Worm (Caenorhabditis elegans) whole organism, L4/young adult: ENCODE results near the gene sri-29.
A peak's percentile ranks its signal among the peaks of the same experiment; 100 is the strongest.

Source experiments
- W03F9.2 ChIP-seq: fragments of 150-350 bp; optimal IDR thresholded peaks from 2 replicates; lab custom pipeline; 2014; ENCODE audit warnings: missing biosample characterization, missing genetic modification characterization
- dao-5 ChIP-seq: sonication (generic microtip); optimal IDR thresholded peaks from 2 replicates; lab custom pipeline; 2016; ENCODE audit warnings: missing genotype, missing genetic modification characterization, moderate library complexity, missing compliant biosample characterization
- him-1 ChIP-seq: sonication (generic microtip); optimal IDR thresholded peaks from 2 replicates; lab custom pipeline; 2016; ENCODE audit warnings: missing genotype, missing genetic modification reagents, missing genetic modification characterization, missing compliant biosample characterization

Gene sri-29

ce11 chrII:3051332-3051731 is 7.2 kb downstream of the sri-29 start:
- no peak for TF ChIP-seq dao-5 (tag; lab: Kevin White, UChicago)
- TF ChIP-seq him-1: no peak
- TF ChIP-seq W03F9.2: no peak

ce11 chrII:3052843-3053242 is 8.7 kb downstream of the sri-29 start:
- TF ChIP-seq him-1 (no peak), dao-5 (tag; lab: Kevin White, UChicago) (no peak), W03F9.2 (no peak)

DNA sequence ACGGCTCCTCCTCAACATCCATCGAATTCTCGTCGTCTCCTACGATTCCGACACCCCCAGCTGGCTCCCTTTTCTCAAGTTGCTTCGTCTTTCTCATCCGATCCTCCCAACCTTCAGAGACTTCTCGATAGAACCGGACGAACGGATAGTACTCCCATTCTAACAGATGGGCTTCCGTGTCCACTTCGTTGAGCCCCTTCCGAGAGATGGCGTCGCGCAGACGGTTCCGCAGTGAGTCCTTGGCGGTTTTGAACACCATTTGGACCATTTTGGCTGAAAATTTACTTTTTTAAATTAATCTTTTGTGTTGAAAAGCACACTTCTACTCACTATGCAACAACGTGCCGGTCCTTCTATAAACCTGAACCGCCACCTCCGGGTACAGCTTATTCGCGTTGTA is 9.6 kb downstream of the sri-29 start:
- TF ChIP-seq him-1 (no peak), W03F9.2 (no peak), dao-5 (tag; lab: Kevin White, UChicago) (no peak)

ce11 chrII:3054221-3054620 is 10.1 kb downstream of the sri-29 start, which contains the start of gene lido-13:
lido-13 (minus strand) TSS chrII:3054321.
- no peak for TF ChIP-seq him-1
- no peak for TF ChIP-seq dao-5 (tag; lab: Kevin White, UChicago)
- TF ChIP-seq W03F9.2: no peak

DNA sequence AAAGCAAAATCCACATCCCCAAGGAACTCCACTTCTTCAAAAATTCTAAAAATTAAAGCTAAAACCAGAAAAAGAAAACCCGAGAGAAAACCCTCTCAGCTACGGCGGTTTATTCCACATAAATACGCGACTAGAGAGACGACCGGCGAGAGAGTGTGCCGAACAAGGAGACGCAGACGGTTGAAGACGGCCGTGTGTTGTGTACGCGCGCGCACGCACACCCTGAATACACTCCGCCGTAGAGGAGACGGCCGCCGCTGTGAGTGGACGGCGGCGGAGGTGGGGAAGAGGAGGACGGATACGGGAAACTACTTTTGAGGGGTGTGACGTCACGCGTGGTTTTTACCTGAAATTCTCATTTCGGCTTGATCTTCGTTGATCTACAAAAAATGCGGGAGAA is 10.5 kb downstream of the sri-29 start:
- no peak for TF ChIP-seq dao-5 (tag; lab: Kevin White, UChicago)
- TF ChIP-seq W03F9.2: no peak
- no peak for TF ChIP-seq him-1

DNA sequence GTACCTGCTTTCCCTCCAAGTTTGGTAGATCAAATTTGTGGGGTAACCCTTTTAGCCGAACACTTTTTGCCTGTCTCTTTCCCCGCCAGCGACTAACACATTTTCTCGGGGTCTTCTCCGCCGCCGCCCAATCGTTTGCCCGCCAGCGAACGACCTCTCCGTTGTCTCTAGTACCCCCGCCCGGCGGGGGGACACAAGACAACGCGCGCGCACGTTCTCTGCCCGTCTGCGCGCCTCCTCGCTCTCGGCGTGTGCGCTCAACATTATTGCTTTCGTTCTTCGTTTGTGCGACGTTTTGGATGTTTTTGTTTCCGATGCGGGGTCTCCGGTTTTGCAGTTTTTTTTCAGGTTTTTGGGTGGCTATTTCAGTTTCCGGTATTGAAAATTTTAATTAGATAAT is 11.4 kb downstream of the sri-29 start:
- no peak for TF ChIP-seq him-1
- no peak for TF ChIP-seq W03F9.2
- no peak for TF ChIP-seq dao-5 (tag; lab: Kevin White, UChicago)

DNA sequence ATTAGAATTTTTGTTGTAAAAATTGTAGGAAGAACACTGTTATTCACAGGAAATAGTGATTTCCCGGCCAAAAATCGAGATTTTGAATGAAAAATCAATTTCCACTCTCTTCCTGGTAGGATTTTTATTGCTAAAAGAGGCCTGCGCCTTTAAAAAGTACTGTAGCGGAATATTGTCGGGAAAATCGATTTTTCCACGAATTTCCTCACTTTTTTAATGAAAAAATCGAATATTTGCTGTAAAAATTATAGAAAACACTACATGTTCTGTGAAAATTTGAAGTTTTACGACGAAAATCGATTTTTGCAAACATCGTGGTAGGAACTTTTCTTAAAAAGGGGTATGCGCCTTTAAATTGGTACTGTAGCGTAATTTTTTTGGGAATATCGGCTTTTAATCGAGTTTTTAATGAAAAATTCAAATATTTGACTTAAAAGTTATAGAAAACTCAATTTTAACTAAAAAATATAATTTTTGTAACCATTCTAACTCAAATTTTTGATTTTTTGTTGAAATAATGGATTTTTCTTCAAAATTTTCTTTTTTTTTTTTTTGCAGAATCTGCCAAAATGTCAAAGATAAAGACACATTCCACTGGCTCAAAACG is 12.2 kb downstream of the sri-29 start, which contains the start of gene lin-8:
TSS of gene lin-8 (plus strand) at position 557 of the 607 bp plus-strand sequence.
- no peak for TF ChIP-seq W03F9.2
- TF ChIP-seq dao-5 (tag; lab: Kevin White, UChicago): no peak
- no peak for TF ChIP-seq him-1

DNA sequence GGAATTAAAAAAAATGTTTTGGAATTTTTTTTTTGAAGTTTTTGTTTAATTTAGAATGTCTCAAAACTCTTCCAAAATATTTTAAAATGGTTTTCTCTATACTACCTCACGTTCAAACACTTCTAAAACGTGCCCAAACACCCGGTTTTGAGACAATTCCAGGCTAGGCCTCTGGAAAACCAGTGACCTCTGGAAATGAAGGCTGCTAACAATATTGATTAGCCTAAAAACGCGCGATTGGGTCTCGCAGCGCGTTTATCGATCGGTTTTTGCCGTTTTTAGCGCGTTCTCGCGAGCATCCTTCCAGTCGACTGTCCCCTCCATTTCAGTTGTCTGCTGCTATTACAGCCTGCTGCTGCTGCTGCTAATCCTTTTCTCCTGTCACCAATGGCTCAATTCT is 16.7 kb downstream of the sri-29 start, which contains the start of gene Y25C1A.6:
TSS of gene Y25C1A.6 (plus strand) at position 301 of the 400 bp plus-strand sequence.
- TF ChIP-seq W03F9.2 (no peak), him-1 (no peak), dao-5 (tag; lab: Kevin White, UChicago) (no peak)

DNA sequence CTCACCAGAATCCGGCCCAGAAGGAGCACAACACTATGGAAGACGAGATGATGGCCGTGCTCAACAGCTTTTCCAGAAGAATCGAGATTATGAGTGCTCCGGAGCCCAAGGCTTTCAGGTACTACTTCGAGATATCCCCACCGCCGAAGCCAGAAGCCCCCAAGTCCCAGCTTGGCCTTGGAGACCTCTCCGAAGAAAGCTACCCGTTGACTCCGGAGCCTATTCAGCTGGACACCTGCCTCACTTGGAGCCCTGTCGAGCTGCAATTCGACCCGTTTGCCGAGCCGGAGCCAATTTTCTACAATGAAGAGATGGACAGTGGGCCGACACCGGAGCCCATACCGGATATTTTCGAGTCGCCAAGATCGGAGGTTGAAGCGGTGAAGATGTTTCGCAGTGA is 17.5 kb downstream of the sri-29 start:
- TF ChIP-seq dao-5 (tag; lab: Kevin White, UChicago) (no peak), him-1 (no peak), W03F9.2 (no peak)

DNA sequence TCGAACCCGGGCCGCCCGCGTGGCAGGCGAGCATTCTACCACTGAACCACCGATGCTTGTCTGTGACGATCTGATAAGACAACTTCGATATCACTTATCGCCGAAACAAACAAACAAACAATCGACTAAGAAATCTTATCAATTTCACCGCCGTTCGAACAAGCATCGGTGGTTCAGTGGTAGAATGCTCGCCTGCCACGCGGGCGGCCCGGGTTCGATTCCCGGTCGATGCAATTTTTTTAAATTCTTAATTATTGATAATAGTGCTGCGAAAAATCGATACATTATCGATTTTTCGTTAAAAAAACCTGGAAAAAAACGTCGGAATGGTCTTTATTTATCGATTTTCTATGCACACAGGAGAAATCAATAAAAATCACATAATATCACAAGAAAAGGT is 18.1 kb downstream of the sri-29 start:
- TF ChIP-seq W03F9.2 (no peak), dao-5 (tag; lab: Kevin White, UChicago) (peak; percentile 28)

DNA sequence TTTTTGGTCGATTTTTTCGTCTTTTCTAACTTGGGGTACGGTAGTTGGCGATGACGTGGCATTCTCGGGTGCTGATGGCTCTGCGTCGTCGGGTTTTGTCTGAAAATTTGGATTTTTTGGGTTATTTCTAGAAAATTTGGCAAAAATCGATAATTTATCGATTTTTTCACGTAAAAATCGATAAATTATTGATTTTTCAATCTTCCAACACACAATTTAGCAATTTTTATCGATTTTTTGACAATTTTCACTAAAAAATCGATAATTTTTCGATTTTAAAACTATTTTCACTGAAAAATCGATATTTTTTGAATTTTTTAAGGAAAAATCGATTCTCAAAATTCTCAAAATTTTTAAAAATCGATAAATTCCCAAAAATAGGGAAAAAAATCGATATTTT is 18.8 kb downstream of the sri-29 start:
- TF ChIP-seq dao-5 (tag; lab: Kevin White, UChicago) (no peak), W03F9.2 (no peak), him-1 (no peak)

DNA sequence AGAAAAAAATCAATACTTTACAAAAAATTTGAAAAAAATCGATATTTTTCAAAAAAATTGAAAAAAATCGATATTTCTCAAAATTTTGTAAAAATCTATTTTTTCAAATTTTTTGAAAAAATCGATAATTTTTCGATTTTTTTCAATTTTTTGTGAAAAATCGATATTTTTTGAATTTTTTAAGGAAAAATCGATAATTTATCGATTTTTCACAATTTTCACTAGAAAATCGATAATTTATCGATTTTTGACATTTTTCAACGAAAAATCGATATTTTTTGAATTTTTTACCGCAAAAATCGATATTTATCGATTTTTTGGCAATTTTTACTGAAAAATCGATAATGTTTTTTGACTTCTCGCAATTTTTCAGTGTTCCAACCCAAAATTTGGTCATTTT is 19.2 kb downstream of the sri-29 start:
- TF ChIP-seq him-1 (no peak), dao-5 (tag; lab: Kevin White, UChicago) (no peak), W03F9.2 (no peak)

DNA sequence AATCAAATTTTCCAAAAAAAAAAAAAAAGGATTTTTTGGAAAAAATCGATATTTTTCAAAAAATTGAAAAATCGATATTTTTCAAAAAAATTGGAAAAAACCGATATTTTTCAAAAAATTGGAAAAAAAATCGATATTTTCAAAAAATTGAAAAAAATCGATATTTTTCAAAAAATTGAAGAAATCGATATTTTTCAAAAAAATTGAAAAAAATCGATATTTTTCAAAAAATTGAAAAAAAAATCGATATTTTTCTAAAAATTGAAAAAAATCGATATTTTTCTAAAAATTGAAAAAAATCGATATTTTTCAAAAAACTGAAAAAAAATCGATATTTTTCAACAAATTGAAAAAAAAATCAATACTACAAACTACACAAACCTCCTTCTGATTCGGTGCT is 19.9 kb downstream of the sri-29 start:
- TF ChIP-seq him-1 (no peak), W03F9.2 (no peak), dao-5 (tag; lab: Kevin White, UChicago) (no peak)

- TF ChIP-seq W03F9.2 (no peak), him-1 (no peak), dao-5 (tag; lab: Kevin White, UChicago) (no peak)
Measured at ce11 chrII:3064631-3065030, 20.5 kb downstream of the sri-29 start.

- TF ChIP-seq W03F9.2 (no peak), him-1 (no peak), dao-5 (tag; lab: Kevin White, UChicago) (no peak)
Measured at ce11 chrII:3065086-3065485, 21.0 kb downstream of the sri-29 start.

DNA sequence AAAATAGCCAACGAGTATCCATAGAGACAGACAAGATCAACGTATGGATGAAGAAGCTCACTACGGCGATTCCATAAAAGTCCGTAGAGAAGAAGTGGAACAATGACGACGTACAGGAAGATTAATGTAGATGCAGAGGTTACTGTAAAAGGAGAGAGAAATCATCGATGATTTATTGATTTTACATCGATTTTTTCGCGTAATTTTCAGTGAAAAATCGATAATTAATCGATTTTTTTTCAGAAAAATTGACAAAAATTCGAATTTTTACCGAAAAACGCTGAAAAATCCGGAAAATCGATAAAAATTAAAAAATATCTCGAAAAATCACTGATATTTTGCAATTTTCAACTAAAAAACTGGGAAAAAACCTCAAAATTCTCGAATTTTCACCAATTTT is 22.3 kb downstream of the sri-29 start:
- no peak for TF ChIP-seq W03F9.2
- TF ChIP-seq him-1: no peak
- TF ChIP-seq dao-5 (tag; lab: Kevin White, UChicago): no peak
